Fruit fly (Drosophila melanogaster) whole organism, wandering third instar larva: ENCODE measurements around the gene mats.

ENCODE experiments used
- Myc ChIP-seq: fragments of >200 bp; optimal IDR thresholded peaks from 2 replicates; lab custom pipeline; 2017
- Sp1 ChIP-seq: fragments of 200-800 bp; sonication (Bioruptor generic); optimal IDR thresholded peaks from 3 replicates; lab custom pipeline; 2019; ENCODE audit warnings: missing biosample characterization, mild to moderate bottlenecking, missing genetic modification characterization, moderate library complexity
- ey ChIP-seq: fragments of 200-800 bp; sonication (Bioruptor generic); optimal IDR thresholded peaks from 2 replicates; lab custom pipeline; 2016; ENCODE audit warnings: missing biosample characterization, missing genetic modification characterization
- jim ChIP-seq: fragments of 175-275, 200-325 bp; sonication (Bioruptor generic); optimal IDR thresholded peaks from 2 replicates; lab custom pipeline; 2016; ENCODE audit warnings: missing biosample characterization, mild to moderate bottlenecking, missing genetic modification characterization
- pan ChIP-seq: fragments of >200 bp; optimal IDR thresholded peaks from 2 replicates; lab custom pipeline; 2017
- psq ChIP-seq: fragments of 200-800 bp; sonication (Bioruptor generic); optimal IDR thresholded peaks from 3 replicates; lab custom pipeline; 2017; ENCODE audit warnings: missing biosample characterization, mild to moderate bottlenecking, missing genetic modification characterization, moderate library complexity

- TF ChIP-seq ey (GFP tag; lab: Kevin White, UChicago) (no peak), pan (lab: Kevin White, UChicago) (no peak), psq (no peak), Sp1 (GFP tag; lab: Kevin White, UChicago) (no peak), jim (GFP tag; lab: Kevin White, UChicago) (no peak), Myc (lab: Kevin White, UChicago) (peak; percentile 23)
These were observed 23.8 kb upstream of the mats start for dm6 chr3R:22397068-22397700.
